Fruit fly (Drosophila melanogaster) whole organism, embryonic: ENCODE measurements around the gene Ide.
A peak's percentile ranks its signal among the peaks of the same experiment; 100 is the strongest.

ENCODE experiments used
- CG10267 ChIP-seq: fragments of 200-800 bp; sonication (Bioruptor generic); optimal IDR thresholded peaks from 2 replicates; lab custom pipeline; 2018; ENCODE audit warnings: missing biosample characterization, mild to moderate bottlenecking, missing genetic modification characterization, moderate library complexity
- CG10654 ChIP-seq: fragments of 200-800 bp; sonication (Bioruptor generic); optimal IDR thresholded peaks from 2 replicates; lab custom pipeline; 2016; ENCODE audit warnings: missing biosample characterization, missing genetic modification characterization
- CG12236 ChIP-seq: fragments of 200-800 bp; sonication (Bioruptor generic); optimal IDR thresholded peaks from 2 replicates; lab custom pipeline; 2016; ENCODE audit warnings: missing biosample characterization, missing genetic modification characterization
- CG12299 ChIP-seq: fragments of 200-800 bp; sonication (Bioruptor generic); optimal IDR thresholded peaks from 2 replicates; lab custom pipeline; 2018; ENCODE audit warnings: missing biosample characterization, mild to moderate bottlenecking, missing genetic modification characterization
- CG12769 ChIP-seq: fragments of 200-800 bp; sonication (Bioruptor generic); optimal IDR thresholded peaks from 2 replicates; lab custom pipeline; 2019; ENCODE audit warnings: missing biosample characterization, mild to moderate bottlenecking, missing genetic modification characterization, moderate library complexity
- CG14014 ChIP-seq: fragments of 200-800 bp; sonication (Bioruptor generic); IDR thresholded peaks from 2 replicates; pipeline ENCODE4 v1.3.6; 2022; ENCODE audit warnings: missing biosample characterization, missing genetic modification characterization
- CG14667 ChIP-seq: fragments of 200-800 bp; sonication (Bioruptor generic); IDR thresholded peaks from 2 replicates; pipeline ENCODE4 v1.3.6; 2022; ENCODE audit warnings: missing biosample characterization, missing genetic modification characterization
- CG14860 ChIP-seq: fragments of 200-800 bp; sonication (Bioruptor generic); IDR thresholded peaks from 3 replicates; pipeline ENCODE4 v1.3.6; 2022; ENCODE audit warnings: missing biosample characterization, missing genetic modification characterization; ENCODE audit not compliant: partially characterized antibody
- CG16813 ChIP-seq: fragments of 200-800 bp; sonication (Bioruptor generic); IDR thresholded peaks from 3 replicates; pipeline ENCODE4 v1.3.6; 2022; ENCODE audit warnings: missing biosample characterization, missing genetic modification characterization; ENCODE audit not compliant: partially characterized antibody
- CG17568 ChIP-seq: fragments of 200-800 bp; sonication (Bioruptor generic); optimal IDR thresholded peaks from 2 replicates; lab custom pipeline; 2018; ENCODE audit warnings: missing biosample characterization, mild to moderate bottlenecking, missing genetic modification characterization, moderate library complexity
- CG17829 ChIP-seq: fragments of 200-800 bp; optimal IDR thresholded peaks from 2 replicates; lab custom pipeline; 2019; ENCODE audit warnings: missing biosample characterization, mild to moderate bottlenecking, missing genetic modification characterization, moderate library complexity
- CG33557 ChIP-seq: fragments of 200-800 bp; sonication (Bioruptor generic); optimal IDR thresholded peaks from 2 replicates; lab custom pipeline; 2019; ENCODE audit warnings: missing biosample characterization, mild to moderate bottlenecking, missing genetic modification characterization, moderate library complexity
- CG4617 ChIP-seq: fragments of 200-800 bp; sonication (Bioruptor generic); optimal IDR thresholded peaks from 3 replicates; lab custom pipeline; 2016; ENCODE audit warnings: missing biosample characterization, missing genetic modification characterization, borderline replicate concordance
- CG5245 ChIP-seq: fragments of 200-800 bp; sonication (Bioruptor generic); optimal IDR thresholded peaks from 3 replicates; lab custom pipeline; 2016; ENCODE audit warnings: missing biosample characterization, missing genetic modification characterization
- CG6254 ChIP-seq: fragments of 200-800 bp; sonication (Bioruptor generic); optimal IDR thresholded peaks from 3 replicates; lab custom pipeline; 2017; ENCODE audit warnings: mild to moderate bottlenecking, missing biosample characterization, missing genetic modification reagents, missing genetic modification characterization
- CG7271 ChIP-seq: fragments of 200-800 bp; sonication (Bioruptor generic); optimal IDR thresholded peaks from 2 replicates; lab custom pipeline; 2018; ENCODE audit warnings: missing biosample characterization, mild to moderate bottlenecking, missing genetic modification characterization, moderate library complexity
- CG8359 ChIP-seq: fragments of 200-800 bp; sonication (Bioruptor generic); optimal IDR thresholded peaks from 2 replicates; lab custom pipeline; 2017; ENCODE audit warnings: missing biosample characterization, mild to moderate bottlenecking, missing genetic modification characterization, borderline replicate concordance
- CG9727 ChIP-seq: fragments of 200-800 bp; sonication (Bioruptor generic); optimal IDR thresholded peaks from 3 replicates; lab custom pipeline; 2017; ENCODE audit warnings: missing biosample characterization, mild to moderate bottlenecking, missing genetic modification characterization
- CG9817 ChIP-seq: fragments of 200-800 bp; sonication (Bioruptor generic); optimal IDR thresholded peaks from 2 replicates; lab custom pipeline; 2018; ENCODE audit warnings: missing biosample characterization, mild to moderate bottlenecking, missing genetic modification characterization, moderate library complexity
- CHES-1-like ChIP-seq: fragments of 200-800 bp; sonication (Bioruptor generic); optimal IDR thresholded peaks from 2 replicates; lab custom pipeline; 2016; ENCODE audit warnings: missing biosample characterization, missing genetic modification characterization
- Dbx ChIP-seq: fragments of 200-800 bp; sonication (Bioruptor generic); IDR thresholded peaks from 3 replicates; pipeline ENCODE4 v1.3.6; 2022; ENCODE audit warnings: missing biosample characterization, missing genetic modification characterization
- Dp ChIP-seq: fragments of 200-800 bp; sonication (Bioruptor generic); optimal IDR thresholded peaks from 2 replicates; lab custom pipeline; 2018; ENCODE audit warnings: missing biosample characterization, mild to moderate bottlenecking, missing genetic modification characterization, moderate library complexity
- Lhr ChIP-seq: fragments of 200-800 bp; sonication (Bioruptor generic); optimal IDR thresholded peaks from 3 replicates; lab custom pipeline; 2017; ENCODE audit warnings: mild to moderate bottlenecking, missing biosample characterization, missing genetic modification reagents, missing genetic modification characterization
- MTF-1 ChIP-seq: fragments of 200-800 bp; sonication (Bioruptor generic); optimal IDR thresholded peaks from 2 replicates; lab custom pipeline; 2018; ENCODE audit warnings: missing biosample characterization, mild to moderate bottlenecking, missing genetic modification characterization, borderline replicate concordance
- NK7.1 ChIP-seq: fragments of 200-800 bp; sonication (Bioruptor generic); optimal IDR thresholded peaks from 3 replicates; lab custom pipeline; 2016; ENCODE audit warnings: missing biosample characterization, missing genetic modification characterization
- Nf-YC ChIP-seq: fragments of 200-800 bp; optimal IDR thresholded peaks from 3 replicates; lab custom pipeline; 2019; ENCODE audit warnings: missing biosample characterization, mild to moderate bottlenecking, missing genetic modification characterization, moderate library complexity
- Rfx ChIP-seq: fragments of 200-800 bp; sonication (Bioruptor generic); IDR thresholded peaks from 2 replicates; pipeline ENCODE4 v1.3.6; 2022; ENCODE audit warnings: missing biosample characterization, missing genetic modification characterization
- Rx ChIP-seq: fragments of 200-800 bp; sonication (Bioruptor generic); IDR thresholded peaks from 2 replicates; pipeline ENCODE4 v1.3.6; 2022; ENCODE audit warnings: missing biosample characterization, missing genetic modification characterization
- Ssrp ChIP-seq: fragments of 200-800 bp; sonication (Bioruptor generic); optimal IDR thresholded peaks from 2 replicates; lab custom pipeline; 2018; ENCODE audit warnings: missing biosample characterization, mild to moderate bottlenecking, missing genetic modification characterization, moderate library complexity
- ase ChIP-seq: fragments of 200-800 bp; sonication (Bioruptor generic); IDR thresholded peaks from 3 replicates; pipeline ENCODE4 v1.3.6; 2022; ENCODE audit warnings: missing biosample characterization, missing genetic modification characterization
- ash1 ChIP-seq: fragments of 200-800 bp; sonication (Bioruptor generic); optimal IDR thresholded peaks from 2 replicates; lab custom pipeline; 2018; ENCODE audit warnings: missing biosample characterization, mild to moderate bottlenecking, missing genetic modification characterization
- bsh ChIP-seq, 2 experiments: fragments of 200-800 bp; sonication (Bioruptor generic); optimal IDR thresholded peaks; 2 replicates each; lab custom pipeline; 2017 to 2018; ENCODE audit warnings: mild to moderate bottlenecking in 2 of 2, missing biosample characterization in 2 of 2, missing genetic modification characterization in 2 of 2, moderate library complexity in 1 of 2
- croc ChIP-seq: fragments of 200-800 bp; sonication (Bioruptor generic); conservative IDR thresholded peaks from 3 replicates; pipeline ENCODE4 v1.3.6; 2022; ENCODE audit warnings: missing biosample characterization, missing genetic modification characterization
- eyg ChIP-seq: fragments of 200-800 bp; sonication (Bioruptor generic); optimal IDR thresholded peaks from 3 replicates; lab custom pipeline; 2016; ENCODE audit warnings: missing biosample characterization, missing genetic modification characterization
- ham ChIP-seq: fragments of 200-800 bp; sonication (Bioruptor generic); IDR thresholded peaks from 2 replicates; pipeline ENCODE4 v1.3.6; 2022; ENCODE audit warnings: missing biosample characterization, missing genetic modification characterization
- hb ChIP-seq: fragments of 200-800 bp; sonication (Bioruptor generic); IDR thresholded peaks from 3 replicates; pipeline ENCODE4 v1.3.6; 2022; ENCODE audit warnings: missing biosample characterization, missing genetic modification characterization; ENCODE audit not compliant: partially characterized antibody
- jumu ChIP-seq: fragments of 200-800 bp; sonication (Bioruptor generic); optimal IDR thresholded peaks from 3 replicates; lab custom pipeline; 2016; ENCODE audit warnings: missing biosample characterization, missing genetic modification characterization
- lola ChIP-seq, 3 experiments: fragments of >200 bp in 2 of 3; fragments of 200-800 bp in 1 of 3; sonication (Bioruptor generic) in 1 of 3; optimal IDR thresholded peaks; 2 replicates each; lab custom pipeline; 2017 to 2019; ENCODE audit warnings: missing biosample characterization in 3 of 3, missing genetic modification characterization in 3 of 3, mild to moderate bottlenecking in 1 of 3, moderate library complexity in 1 of 3
- maf-S ChIP-seq: fragments of 200-800 bp; sonication (Bioruptor generic); optimal IDR thresholded peaks from 2 replicates; lab custom pipeline; 2016; ENCODE audit warnings: missing biosample characterization, missing genetic modification characterization
- scrt ChIP-seq: fragments of 200-800 bp; sonication (Bioruptor generic); optimal IDR thresholded peaks from 2 replicates; lab custom pipeline; 2018; ENCODE audit warnings: missing biosample characterization, mild to moderate bottlenecking, missing genetic modification characterization, moderate library complexity
- sima ChIP-seq: fragments of 200-800 bp; sonication (Bioruptor generic); optimal IDR thresholded peaks from 2 replicates; lab custom pipeline; 2016; ENCODE audit warnings: missing biosample characterization, missing genetic modification characterization
- slbo ChIP-seq: fragments of 200-800 bp; sonication (Bioruptor generic); IDR thresholded peaks from 2 replicates; pipeline ENCODE4 v1.3.6; 2022; ENCODE audit warnings: missing biosample characterization, missing genetic modification characterization
- tap ChIP-seq: fragments of 200-800 bp; optimal IDR thresholded peaks from 3 replicates; lab custom pipeline; 2019; ENCODE audit warnings: missing biosample characterization, mild to moderate bottlenecking, missing genetic modification characterization, moderate library complexity
- tna ChIP-seq: fragments of 200-800 bp; sonication (Bioruptor generic); IDR thresholded peaks from 2 replicates; pipeline ENCODE4 v1.3.6; 2022; ENCODE audit warnings: missing biosample characterization, missing genetic modification characterization; ENCODE audit not compliant: partially characterized antibody
- unpg ChIP-seq: fragments of 200-800 bp; sonication (Bioruptor generic); optimal IDR thresholded peaks from 3 replicates; lab custom pipeline; 2018; ENCODE audit warnings: missing biosample characterization, mild to moderate bottlenecking, missing genetic modification characterization, moderate library complexity
- wek ChIP-seq: fragments of 200-800 bp; sonication (Bioruptor generic); optimal IDR thresholded peaks from 3 replicates; lab custom pipeline; 2018; ENCODE audit warnings: missing biosample characterization, mild to moderate bottlenecking, missing genetic modification characterization, moderate library complexity
- yki ChIP-seq: fragments of >200 bp; optimal IDR thresholded peaks from 3 replicates; lab custom pipeline; 2018

Gene Ide

dm6 chr3L:20401026-20401912, 25.6 kb upstream of the Ide start, which contains the start of gene trbl:
TSS of gene trbl (minus strand) at chr3L:20401609.
- peak; percentile 20 for TF ChIP-seq unpg (GFP tag; lab: Kevin White, UChicago)
- TF ChIP-seq CG33557 (GFP tag; lab: Kevin White, UChicago) = no peak
- peak; percentile 92 for TF ChIP-seq yki (lab: Kevin White, UChicago)
- TF ChIP-seq CG14860 (GFP tag; lab: Robert Waterston, UW) = peak; percentile 75
- TF ChIP-seq Dp (GFP tag; lab: Kevin White, UChicago) = peak; percentile 55
- no peak for TF ChIP-seq CG4617 (GFP tag; lab: Kevin White, UChicago)
- no peak for TF ChIP-seq CG8359
- no peak for TF ChIP-seq slbo (GFP tag; lab: Robert Waterston, UW)
- no peak for TF ChIP-seq croc (GFP tag; lab: Robert Waterston, UW)
- no peak for TF ChIP-seq ase (GFP tag; lab: Robert Waterston, UW)
- TF ChIP-seq scrt (GFP tag; lab: Kevin White, UChicago) = peak; percentile 6
- TF ChIP-seq bsh (GFP tag; optimal IDR thresholded peaks at IDR 0.05; lab: Kevin White, UChicago) = no peak
- no peak; the same call in 1 of the 2 replicates for TF ChIP-seq tna (GFP tag; lab: Robert Waterston, UW)
- TF ChIP-seq jumu (GFP tag; lab: Kevin White, UChicago) = no peak
- TF ChIP-seq CG9727 (GFP tag; lab: Kevin White, UChicago) = no peak
- no peak for TF ChIP-seq lola (GFP tag; optimal IDR thresholded peaks at IDR 0.05; lab: Kevin White, UChicago)
- no peak for TF ChIP-seq Rx
- peak; percentile 54 for TF ChIP-seq CG7271 (tag; lab: Kevin White, UChicago)
- no peak for TF ChIP-seq eyg (GFP tag; lab: Kevin White, UChicago)
- no peak for TF ChIP-seq CG6254
- TF ChIP-seq CG9817 (tag; lab: Kevin White, UChicago) = no peak
- TF ChIP-seq Lhr (GFP tag; lab: Kevin White, UChicago) = no peak
- no peak for TF ChIP-seq CG14014 (GFP tag; lab: Robert Waterston, UW)
- no peak for TF ChIP-seq CG5245 (GFP tag; lab: Kevin White, UChicago)
- TF ChIP-seq Dbx (GFP tag; lab: Robert Waterston, UW) = peak; percentile 58; the same call in 2 of the 3 replicates
- TF ChIP-seq CG16813 (GFP tag; lab: Robert Waterston, UW) = peak; percentile 59; the same call in 2 of the 3 replicates
- TF ChIP-seq maf-S (GFP tag; lab: Kevin White, UChicago) = no peak
- peak; percentile 40 for TF ChIP-seq CG12769 (tag; lab: Kevin White, UChicago)
- TF ChIP-seq ash1 = no peak
- TF ChIP-seq CHES-1-like (GFP tag; lab: Kevin White, UChicago) = no peak
- peak; percentile 97 for TF ChIP-seq CG17829
- TF ChIP-seq CG12236 = no peak
- peak; percentile 44 for TF ChIP-seq MTF-1 (GFP tag; lab: Kevin White, UChicago)
- no peak for TF ChIP-seq hb (GFP tag; lab: Robert Waterston, UW)
- TF ChIP-seq Nf-YC = peak; percentile 59
- TF ChIP-seq wek = peak; percentile 27
- no peak for TF ChIP-seq CG10654
- TF ChIP-seq CG14667 (GFP tag; lab: Robert Waterston, UW) = no peak
- TF ChIP-seq sima (GFP tag; lab: Kevin White, UChicago) = no peak
- TF ChIP-seq Rfx (GFP tag; lab: Robert Waterston, UW) = no peak
- no peak for TF ChIP-seq NK7.1 (GFP tag; lab: Kevin White, UChicago)
- peak; percentile 60 for TF ChIP-seq CG12299 (tag; lab: Kevin White, UChicago)
- TF ChIP-seq tap (tag; lab: Kevin White, UChicago) = peak; percentile 18
- no peak for TF ChIP-seq ham
- TF ChIP-seq Ssrp (tag; lab: Kevin White, UChicago) = no peak
- TF ChIP-seq CG17568 = peak; percentile 18
- peak; percentile 53 for TF ChIP-seq CG10267 (tag; lab: Kevin White, UChicago)
